Worm (Caenorhabditis elegans) whole organism, early embryonic: ENCODE results near the gene ina-1.

Experiments used
- F13C5.2 ChIP-seq: sonication (generic microtip); optimal IDR thresholded peaks from 2 replicates; lab custom pipeline; 2017; ENCODE audit warnings: mild to moderate bottlenecking, missing genetic modification characterization, inconsistent platforms, missing compliant biosample characterization
- ama-1 ChIP-seq: fragments of 150-350 bp; optimal IDR thresholded peaks from 2 replicates; lab custom pipeline; 2014
- ceh-36 ChIP-seq: sonication (generic microtip); optimal IDR thresholded peaks from 2 replicates; lab custom pipeline; 2016; ENCODE audit warnings: missing genetic modification characterization, inconsistent platforms, missing compliant biosample characterization
- ets-7 ChIP-seq: sonication (generic microtip); optimal IDR thresholded peaks from 2 replicates; lab custom pipeline; 2016; ENCODE audit warnings: missing genotype, missing genetic modification characterization, missing compliant biosample characterization
- flt-1 ChIP-seq: fragments of 200-800 bp; sonication (Bioruptor generic); IDR thresholded peaks from 2 replicates; pipeline ENCODE4 v1.3.6; 2022; ENCODE audit warnings: missing genetic modification characterization, missing compliant biosample characterization
- hnd-1 ChIP-seq: sonication (generic microtip); optimal IDR thresholded peaks from 2 replicates; lab custom pipeline; 2016; ENCODE audit warnings: missing genetic modification characterization, missing compliant biosample characterization
- pes-1 ChIP-seq: fragments of 200-800 bp; sonication (Bioruptor generic); IDR thresholded peaks from 2 replicates; pipeline ENCODE4 v1.3.6; 2022; ENCODE audit warnings: missing genetic modification reagents, missing genetic modification characterization, missing compliant biosample characterization
- scrt-1 ChIP-seq: fragments of 200-800 bp; sonication (Bioruptor generic); IDR thresholded peaks from 2 replicates; pipeline ENCODE4 v1.3.6; 2022; ENCODE audit warnings: missing genetic modification characterization, missing compliant biosample characterization
- sea-1 ChIP-seq: fragments of 200-800 bp; sonication (Bioruptor generic); conservative IDR thresholded peaks from 2 replicates; pipeline ENCODE4 v1.3.6; 2022; ENCODE audit warnings: missing genetic modification characterization, missing compliant biosample characterization
- tbx-11 ChIP-seq: fragments of 200-800 bp; sonication (Bioruptor generic); IDR thresholded peaks from 2 replicates; pipeline ENCODE4 v1.3.6; 2022; ENCODE audit warnings: missing genetic modification characterization, missing compliant biosample characterization
- tbx-37 ChIP-seq: fragments of 200-800 bp; sonication (Bioruptor generic); conservative IDR thresholded peaks from 2 replicates; pipeline ENCODE4 v1.3.6; 2022; ENCODE audit warnings: missing genetic modification reagents, missing genetic modification characterization, missing compliant biosample characterization

- TF ChIP-seq ama-1 (lab: Kevin White, UChicago) (no peak), tbx-37 (no peak), pes-1 (no peak), sea-1 (GFP tag; lab: Robert Waterston, UW) (no peak), ets-7 (tag; lab: Kevin White, UChicago) (no peak), scrt-1 (GFP tag; lab: Robert Waterston, UW) (no peak), F13C5.2 (tag; lab: Kevin White, UChicago) (no peak), ceh-36 (tag; lab: Kevin White, UChicago) (no peak), hnd-1 (tag; lab: Kevin White, UChicago) (no peak), flt-1 (GFP tag; lab: Robert Waterston, UW) (no peak), tbx-11 (GFP tag; lab: Robert Waterston, UW) (no peak)
Observed at ce11 chrIII:9191091-9191490, 18.5 kb upstream of the ina-1 start, which contains the start of gene cls-3.
